Fruit fly (Drosophila melanogaster) whole organism, wandering third instar larva: ENCODE measurements around the gene tws.

Experiments
- CG32264 ChIP-seq: fragments of 200-800 bp; sonication (Bioruptor generic); optimal IDR thresholded peaks from 2 replicates; lab custom pipeline; 2016; ENCODE audit warnings: missing biosample characterization, missing genetic modification characterization
- CG9705 ChIP-seq: fragments of 200-800 bp; sonication (Bioruptor generic); optimal IDR thresholded peaks from 2 replicates; lab custom pipeline; 2018; ENCODE audit warnings: missing biosample characterization, mild to moderate bottlenecking, missing genetic modification characterization
- GATAd ChIP-seq: sonication (Bioruptor generic); optimal IDR thresholded peaks from 2 replicates; lab custom pipeline; 2016; ENCODE audit warnings: missing biosample characterization, missing genetic modification characterization
- HLH106 ChIP-seq: fragments of 200-800 bp; optimal IDR thresholded peaks from 3 replicates; lab custom pipeline; 2019; ENCODE audit warnings: missing biosample characterization, mild to moderate bottlenecking, missing genetic modification characterization, moderate library complexity
- Hr83 ChIP-seq: fragments of 200-300 bp; sonication (Bioruptor generic); optimal IDR thresholded peaks from 2 replicates; lab custom pipeline; 2016; ENCODE audit warnings: missing biosample characterization, mild to moderate bottlenecking, missing genetic modification characterization, moderate library complexity; ENCODE audit not compliant: poor library complexity, severe bottlenecking
- OdsH ChIP-seq: fragments of 200-800 bp; sonication (Bioruptor generic); optimal IDR thresholded peaks from 2 replicates; lab custom pipeline; 2016; ENCODE audit warnings: missing biosample characterization, mild to moderate bottlenecking, missing genetic modification characterization
- Sp1 ChIP-seq: fragments of 200-800 bp; sonication (Bioruptor generic); optimal IDR thresholded peaks from 3 replicates; lab custom pipeline; 2019; ENCODE audit warnings: missing biosample characterization, mild to moderate bottlenecking, missing genetic modification characterization, moderate library complexity
- br ChIP-seq: fragments of 200-800 bp; sonication (Bioruptor generic); optimal IDR thresholded peaks from 2 replicates; lab custom pipeline; 2016; ENCODE audit warnings: missing biosample characterization, missing genetic modification characterization
- brk ChIP-seq: fragments of 200-800 bp; sonication (Bioruptor generic); optimal IDR thresholded peaks from 2 replicates; lab custom pipeline; 2016; ENCODE audit warnings: missing biosample characterization, mild to moderate bottlenecking, missing genetic modification characterization
- foxo ChIP-seq, 2 experiments: fragments of 200-800 bp; sonication (Bioruptor generic); optimal IDR thresholded peaks; 2 replicates in 1 of 2; 3 replicates in 1 of 2; lab custom pipeline; 2016 to 2017; ENCODE audit warnings: missing biosample characterization in 2 of 2, missing genetic modification characterization in 2 of 2
- fru ChIP-seq: fragments of 200-800 bp; sonication (Bioruptor generic); optimal IDR thresholded peaks from 3 replicates; lab custom pipeline; 2016; ENCODE audit warnings: missing biosample characterization, mild to moderate bottlenecking, missing genetic modification characterization
- h ChIP-seq: fragments of 200-800 bp; sonication (Bioruptor generic); optimal IDR thresholded peaks from 3 replicates; lab custom pipeline; 2016; ENCODE audit warnings: missing biosample characterization, mild to moderate bottlenecking, missing genetic modification characterization
- jim ChIP-seq: fragments of 175-275, 200-325 bp; sonication (Bioruptor generic); optimal IDR thresholded peaks from 2 replicates; lab custom pipeline; 2016; ENCODE audit warnings: missing biosample characterization, mild to moderate bottlenecking, missing genetic modification characterization
- lola ChIP-seq: fragments of >200 bp; optimal IDR thresholded peaks from 2 replicates; lab custom pipeline; 2017; ENCODE audit warnings: missing biosample characterization, missing genetic modification characterization
- pan ChIP-seq: fragments of >200 bp; optimal IDR thresholded peaks from 2 replicates; lab custom pipeline; 2017
- rgr ChIP-seq: fragments of 200-800 bp; sonication (Bioruptor generic); optimal IDR thresholded peaks from 3 replicates; lab custom pipeline; 2016; ENCODE audit warnings: missing biosample characterization, mild to moderate bottlenecking, missing genetic modification characterization
- tai ChIP-seq: sonication (Bioruptor generic); optimal IDR thresholded peaks from 2 replicates; lab custom pipeline; 2016; ENCODE audit warnings: missing biosample characterization, missing genetic modification characterization

The tws gene

dm6 chr3R:10076665-10077064 is 62.9 kb downstream of the tws start:
- TF ChIP-seq OdsH (GFP tag; lab: Kevin White, UChicago) = peak; percentile 6
- peak; percentile 65 for TF ChIP-seq Hr83 (GFP tag; lab: Kevin White, UChicago)
- no peak for TF ChIP-seq jim (GFP tag; lab: Kevin White, UChicago)
- TF ChIP-seq CG9705 (GFP tag; lab: Kevin White, UChicago) = no peak
- TF ChIP-seq foxo (GFP tag; optimal IDR thresholded peaks at IDR 0.05; lab: Kevin White, UChicago) = peak in 1 of 2 experiments; percentile 24
- no peak for TF ChIP-seq Sp1 (GFP tag; lab: Kevin White, UChicago)
- peak; percentile 23 for TF ChIP-seq h (GFP tag; lab: Kevin White, UChicago)
- TF ChIP-seq pan (lab: Kevin White, UChicago) = no peak
- TF ChIP-seq brk (GFP tag; lab: Kevin White, UChicago) = peak; percentile 4
- peak; percentile 28 for TF ChIP-seq br (GFP tag; lab: Kevin White, UChicago)
- no peak for TF ChIP-seq GATAd (GFP tag; lab: Kevin White, UChicago)
- peak; percentile 17 for TF ChIP-seq fru (GFP tag; lab: Kevin White, UChicago)
- TF ChIP-seq rgr (GFP tag; lab: Kevin White, UChicago) = peak; percentile 46
- no peak for TF ChIP-seq CG32264 (GFP tag; lab: Kevin White, UChicago)
- TF ChIP-seq lola = no peak
- no peak for TF ChIP-seq tai (GFP tag; lab: Kevin White, UChicago)
- peak; percentile 26 for TF ChIP-seq HLH106 (tag; lab: Kevin White, UChicago)
- TF ChIP-seq, all 38 proteins: peak for 9
